Fruit fly (Drosophila melanogaster): ENCODE results near the gene Meltrin.

Meltrin gene

dm6 chr3R:14649307-14650239 is 47.5 kb downstream of the Meltrin start (continued):
- no peak for TF ChIP-seq Nf-YC (tag; optimal IDR thresholded peaks at IDR 0.05)
- TF ChIP-seq CG4424 (GFP tag; optimal IDR thresholded peaks at IDR 0.05), result peak; percentile 8
- TF ChIP-seq CG11456 (GFP tag; IDR thresholded peaks at IDR 0.05), result no peak
- peak; percentile 11 for TF ChIP-seq CG2875 (GFP tag; optimal IDR thresholded peaks at IDR 0.05)
- peak; percentile 18 for TF ChIP-seq CG8388 (GFP tag; optimal IDR thresholded peaks at IDR 0.05)
- TF ChIP-seq Adf1 (GFP tag; IDR thresholded peaks at IDR 0.05), result no peak
- no peak for TF ChIP-seq fru (optimal IDR thresholded peaks at IDR 0.05)
- no peak for TF ChIP-seq Poxn (GFP tag; IDR thresholded peaks at IDR 0.05)
- no peak for TF ChIP-seq CG12219 (GFP tag; optimal IDR thresholded peaks at IDR 0.05)
- no peak for TF ChIP-seq shn (GFP tag; optimal IDR thresholded peaks at IDR 0.05)
- TF ChIP-seq CG7271 (tag; optimal IDR thresholded peaks at IDR 0.05), result no peak
- no peak for TF ChIP-seq esg (GFP tag; conservative IDR thresholded peaks at IDR 0.05)
- no peak for TF ChIP-seq ac (GFP tag; optimal IDR thresholded peaks at IDR 0.05)
- TF ChIP-seq chn (GFP tag; optimal IDR thresholded peaks at IDR 0.05), result no peak
- no peak for TF ChIP-seq lmd (GFP tag; IDR thresholded peaks at IDR 0.05)
- TF ChIP-seq pho (GFP tag; optimal IDR thresholded peaks at IDR 0.05), result no peak
- no peak for TF ChIP-seq pan (optimal IDR thresholded peaks at IDR 0.05)
- no peak for TF ChIP-seq pan (GFP tag; optimal IDR thresholded peaks at IDR 0.05 in 1 of 2, IDR thresholded peaks at IDR 0.05 in 1 of 2)
- TF ChIP-seq ssp (GFP tag; IDR thresholded peaks at IDR 0.05), result no peak
- TF ChIP-seq D19A (tag; optimal IDR thresholded peaks at IDR 0.05), result no peak
- no peak for TF ChIP-seq CG2678 (tag; optimal IDR thresholded peaks at IDR 0.05)
- TF ChIP-seq zen (tag; optimal IDR thresholded peaks at IDR 0.05), result no peak
- no peak for TF ChIP-seq CG11247 (GFP tag; IDR thresholded peaks at IDR 0.05)
- TF ChIP-seq tup (GFP tag; optimal IDR thresholded peaks at IDR 0.05), result no peak
- TF ChIP-seq CG7745 (tag; optimal IDR thresholded peaks at IDR 0.05), result no peak
- no peak for TF ChIP-seq CG9932 (GFP tag; IDR thresholded peaks at IDR 0.05)
- no peak for TF ChIP-seq repo (GFP tag; optimal IDR thresholded peaks at IDR 0.05)
- TF ChIP-seq Dip3 (GFP tag; optimal IDR thresholded peaks at IDR 0.05), result peak; percentile 2
- TF ChIP-seq CG15601 (tag; optimal IDR thresholded peaks at IDR 0.05), result no peak
- TF ChIP-seq br (optimal IDR thresholded peaks at IDR 0.05), result no peak
- no peak for TF ChIP-seq run (tag; optimal IDR thresholded peaks at IDR 0.05)
- no peak for TF ChIP-seq CG6791 (GFP tag; IDR thresholded peaks at IDR 0.05; ENCODE audit: partially characterized antibody)
- TF ChIP-seq CG14860 (GFP tag; IDR thresholded peaks at IDR 0.05; ENCODE audit: partially characterized antibody), result no peak
- no peak for TF ChIP-seq CG14014 (GFP tag; IDR thresholded peaks at IDR 0.05)
- no peak for TF ChIP-seq tin (GFP tag; optimal IDR thresholded peaks at IDR 0.05)
- TF ChIP-seq CG2202 (tag; optimal IDR thresholded peaks at IDR 0.05), result no peak
- no peak for TF ChIP-seq CG9876 (GFP tag; optimal IDR thresholded peaks at IDR 0.05)
- no peak for TF ChIP-seq CG4328 (GFP tag; optimal IDR thresholded peaks at IDR 0.05)
- TF ChIP-seq CG13775 (GFP tag; optimal IDR thresholded peaks at IDR 0.05), result peak; percentile 11
- no peak for TF ChIP-seq Hmr (GFP tag; optimal IDR thresholded peaks at IDR 0.05)
- TF ChIP-seq CG3847 (GFP tag; IDR thresholded peaks at IDR 0.05), result no peak

- TF ChIP-seq Ets65A (GFP tag) (no peak), HLH54F (GFP tag; optimal IDR thresholded peaks at IDR 0.05) (no peak), dpn (GFP tag; optimal IDR thresholded peaks at IDR 0.05) (no peak), CG8290 (GFP tag; optimal IDR thresholded peaks at IDR 0.05) (no peak), CG8290 (tag; optimal IDR thresholded peaks at IDR 0.05) (no peak), HmgD (GFP tag; optimal IDR thresholded peaks at IDR 0.05) (no peak), CG3995 (GFP tag; optimal IDR thresholded peaks at IDR 0.05) (no peak), mam (GFP tag; optimal IDR thresholded peaks at IDR 0.05) (no peak), h (optimal IDR thresholded peaks at IDR 0.05) (no peak), gce (GFP tag; IDR thresholded peaks at IDR 0.05) (no peak), CG6765 (GFP tag; optimal IDR thresholded peaks at IDR 0.05) (no peak), NfI (GFP tag; optimal IDR thresholded peaks at IDR 0.05) (no peak)
These were observed 54.6 kb downstream of the Meltrin start, which contains the start of gene CG7886 for dm6 chr3R:14642463-14642862. CG7886 (minus strand) TSS chr3R:14642563.

Data from whole organism, embryonic.